Worm (Caenorhabditis elegans) whole organism, L4 larva: Measurements from ENCODE around the gene dmsr-12.

Source experiments
- D1046.2 ChIP-seq: fragments of 200-800 bp; sonication (Bioruptor generic); IDR thresholded peaks from 2 replicates; pipeline ENCODE4 v1.3.6; 2022; ENCODE audit warnings: missing genetic modification characterization, missing compliant biosample characterization
- R02D3.7 ChIP-seq: fragments of 150-350 bp; sonication (generic microtip); optimal IDR thresholded peaks from 3 replicates; lab custom pipeline; 2014; ENCODE audit warnings: missing biosample characterization, missing genetic modification characterization
- T26A8.4 ChIP-seq: fragments of 200-800 bp; sonication (Bioruptor generic); IDR thresholded peaks from 2 replicates; pipeline ENCODE4 v1.3.6; 2022; ENCODE audit warnings: missing genetic modification characterization, missing compliant biosample characterization
- Y105C5A.15 ChIP-seq: fragments of 200-800 bp; sonication (Bioruptor generic); IDR thresholded peaks from 2 replicates; pipeline ENCODE4 v1.3.6; 2022; ENCODE audit warnings: missing genetic modification characterization, missing compliant biosample characterization
- ZK546.5 ChIP-seq, 2 experiments: sonication (generic microtip); optimal IDR thresholded peaks; 2 replicates each; lab custom pipeline; 2017; ENCODE audit warnings: missing biosample characterization in 2 of 2, missing genetic modification characterization in 2 of 2
- aha-1 ChIP-seq: fragments of 150-350 bp; peaks from one replicate; lab custom pipeline; 2014; ENCODE audit warnings: missing biosample characterization, missing genetic modification characterization
- aly-2 ChIP-seq: sonication (generic microtip); optimal IDR thresholded peaks from 2 replicates; lab custom pipeline; 2018; ENCODE audit warnings: missing biosample characterization, missing genetic modification characterization
- arid-1 ChIP-seq: fragments of 200-800 bp; sonication (Bioruptor generic); conservative IDR thresholded peaks from 2 replicates; pipeline ENCODE4 v1.3.6; 2022; ENCODE audit warnings: missing genetic modification reagents, missing genetic modification characterization, missing compliant biosample characterization
- attf-4 ChIP-seq: sonication (generic microtip); optimal IDR thresholded peaks from 3 replicates; lab custom pipeline; 2017; ENCODE audit warnings: missing biosample characterization, missing genetic modification characterization
- ceh-20 ChIP-seq: fragments of 200-800 bp; sonication (Bioruptor generic); IDR thresholded peaks from 2 replicates; pipeline ENCODE4 v1.3.6; 2022; ENCODE audit warnings: missing genetic modification reagents, missing genetic modification characterization, missing compliant biosample characterization
- ceh-44 ChIP-seq: fragments of 200-800 bp; sonication (Bioruptor generic); IDR thresholded peaks from 2 replicates; pipeline ENCODE4 v1.3.6; 2022; ENCODE audit warnings: missing genetic modification reagents, missing genetic modification characterization, missing compliant biosample characterization
- ceh-62 ChIP-seq: sonication (generic microtip); optimal IDR thresholded peaks from 2 replicates; lab custom pipeline; 2017; ENCODE audit warnings: missing biosample characterization, missing genetic modification characterization
- ces-1 ChIP-seq: fragments of 150-350 bp; sonication (generic microtip); optimal IDR thresholded peaks from 4 replicates; lab custom pipeline; 2014; ENCODE audit warnings: missing biosample characterization, missing genetic modification reagents, missing genetic modification characterization
- ctbp-1 ChIP-seq: fragments of 200-800 bp; sonication (Bioruptor generic); IDR thresholded peaks from 2 replicates; pipeline ENCODE4 v1.3.6; 2022; ENCODE audit warnings: missing genetic modification reagents, missing genetic modification characterization, missing compliant biosample characterization
- daf-16 ChIP-seq, 3 experiments: sonication (generic microtip); optimal IDR thresholded peaks; 2 replicates each; lab custom pipeline; 2016 to 2017; ENCODE audit warnings: missing genetic modification characterization in 3 of 3, missing genetic modification reagents in 3 of 3, mild to moderate bottlenecking in 2 of 3, missing compliant biosample characterization in 2 of 3, missing biosample characterization in 1 of 3, moderate library complexity in 1 of 3
- duxl-1 ChIP-seq: sonication (generic microtip); optimal IDR thresholded peaks from 2 replicates; lab custom pipeline; 2016; ENCODE audit warnings: mild to moderate bottlenecking, missing genetic modification characterization, moderate library complexity, missing compliant biosample characterization; ENCODE audit not compliant: poor library complexity
- egl-27 ChIP-seq: sonication (generic microtip); optimal IDR thresholded peaks from 3 replicates; lab custom pipeline; 2017; ENCODE audit warnings: missing biosample characterization, missing genetic modification reagents, missing genetic modification characterization
- egl-43 ChIP-seq: fragments of 200-800 bp; sonication (Bioruptor generic); IDR thresholded peaks from 2 replicates; pipeline ENCODE4 v1.3.6; 2022; ENCODE audit warnings: missing genetic modification reagents, missing genetic modification characterization, missing compliant biosample characterization
- fos-1 ChIP-seq: fragments of 150-350 bp; optimal IDR thresholded peaks from 2 replicates; lab custom pipeline; 2014; ENCODE audit warnings: missing biosample characterization, missing genetic modification characterization
- gei-8 ChIP-seq: fragments of 200-800 bp; sonication (Bioruptor generic); optimal IDR thresholded peaks from 2 replicates; lab custom pipeline; 2018; ENCODE audit warnings: mild to moderate bottlenecking, missing genetic modification characterization, missing compliant biosample characterization
- hmg-1.1 ChIP-seq: fragments of 200-800 bp; sonication (Bioruptor generic); IDR thresholded peaks from 2 replicates; pipeline ENCODE4 v1.3.6; 2022; ENCODE audit warnings: missing genetic modification reagents, missing genetic modification characterization, missing compliant biosample characterization
- lim-7 ChIP-seq: fragments of 200-800 bp; sonication (Bioruptor generic); IDR thresholded peaks from 2 replicates; pipeline ENCODE4 v1.3.6; 2022; ENCODE audit warnings: missing genetic modification characterization, missing compliant biosample characterization
- lin-13 ChIP-seq: fragments of 150-350 bp; optimal IDR thresholded peaks from 2 replicates; lab custom pipeline; 2014; ENCODE audit warnings: missing biosample characterization, missing genetic modification reagents, missing genetic modification characterization
- lin-29 ChIP-seq: fragments of 200-800 bp; sonication (Bioruptor generic); IDR thresholded peaks from 2 replicates; pipeline ENCODE4 v1.3.6; 2022; ENCODE audit warnings: missing genetic modification reagents, missing genetic modification characterization, missing compliant biosample characterization
- madf-5 ChIP-seq, 2 experiments: fragments of 200-800 bp; sonication (Bioruptor generic); IDR thresholded peaks; 2 replicates each; pipeline ENCODE4 v1.3.6; 2022; ENCODE audit warnings: missing compliant biosample characterization in 2 of 2, missing genetic modification characterization in 2 of 2
- mep-1 ChIP-seq: fragments of 150-350 bp; sonication (generic microtip); optimal IDR thresholded peaks from 3 replicates; lab custom pipeline; 2014; ENCODE audit warnings: missing biosample characterization, missing genetic modification characterization
- nhr-111 ChIP-seq: fragments of 200-800 bp; sonication (Bioruptor generic); optimal IDR thresholded peaks from 2 replicates; lab custom pipeline; 2018; ENCODE audit warnings: mild to moderate bottlenecking, missing genetic modification characterization, missing compliant biosample characterization
- nhr-237 ChIP-seq: sonication (generic microtip); optimal IDR thresholded peaks from 2 replicates; lab custom pipeline; 2017; ENCODE audit warnings: missing biosample characterization, missing genetic modification characterization
- nhr-25 ChIP-seq: sonication (generic microtip); optimal IDR thresholded peaks from 2 replicates; lab custom pipeline; 2017; ENCODE audit warnings: missing genetic modification characterization, mild to moderate bottlenecking, missing compliant biosample characterization, antibody characterized with exemption, moderate library complexity, borderline replicate concordance; ENCODE audit not compliant: insufficient read depth
- nhr-28 ChIP-seq: fragments of 150-350 bp; optimal IDR thresholded peaks from 2 replicates; lab custom pipeline; 2014; ENCODE audit warnings: missing biosample characterization, missing genetic modification characterization
- nhr-41 ChIP-seq: fragments of 200-800 bp; sonication (Bioruptor generic); IDR thresholded peaks from 2 replicates; pipeline ENCODE4 v1.3.6; 2022; ENCODE audit warnings: missing genetic modification reagents, missing genetic modification characterization, missing compliant biosample characterization
- nhr-6 ChIP-seq: fragments of 150-350 bp; optimal IDR thresholded peaks from 2 replicates; lab custom pipeline; 2014; ENCODE audit warnings: missing biosample characterization, missing genetic modification characterization
- nhr-77 ChIP-seq: fragments of 150-350 bp; optimal IDR thresholded peaks from 2 replicates; lab custom pipeline; 2014; ENCODE audit warnings: missing biosample characterization, missing genetic modification characterization
- pha-4 ChIP-seq, 2 experiments: fragments of 150-350 bp in 1 of 2; fragments of 200-800 bp in 1 of 2; sonication (Bioruptor generic) in 1 of 2; IDR thresholded peaks in 1 of 2; optimal IDR thresholded peaks in 1 of 2; 2 replicates each; pipeline versions ENCODE4 v1.3.6 to Lab custom; 2014 to 2022; ENCODE audit warnings: missing genetic modification characterization in 2 of 2, missing genetic modification reagents in 2 of 2, missing biosample characterization in 1 of 2, missing compliant biosample characterization in 1 of 2
- pqm-1 ChIP-seq: sonication (generic microtip); optimal IDR thresholded peaks from 2 replicates; lab custom pipeline; 2017; ENCODE audit warnings: missing biosample characterization, missing genetic modification characterization
- rbr-2 ChIP-seq: sonication (generic microtip); optimal IDR thresholded peaks from 2 replicates; lab custom pipeline; 2016; ENCODE audit warnings: missing genotype, missing genetic modification characterization, missing compliant biosample characterization
- sdz-12 ChIP-seq: fragments of 200-800 bp; sonication (Bioruptor generic); optimal IDR thresholded peaks from 2 replicates; lab custom pipeline; 2018; ENCODE audit warnings: mild to moderate bottlenecking, missing genetic modification characterization, missing compliant biosample characterization
- snpc-1.2 ChIP-seq: fragments of 200-800 bp; sonication (Bioruptor generic); IDR thresholded peaks from 2 replicates; pipeline ENCODE4 v1.3.6; 2022; ENCODE audit warnings: missing genetic modification reagents, missing genetic modification characterization, missing compliant biosample characterization
- spr-3 ChIP-seq: fragments of 200-800 bp; sonication (Bioruptor generic); optimal IDR thresholded peaks from 2 replicates; lab custom pipeline; 2018; ENCODE audit warnings: mild to moderate bottlenecking, missing genetic modification characterization, missing compliant biosample characterization
- tra-1 ChIP-seq: fragments of 200-800 bp; sonication (Bioruptor generic); IDR thresholded peaks from 2 replicates; pipeline ENCODE4 v1.3.6; 2022; ENCODE audit warnings: missing genetic modification reagents, missing genetic modification characterization, missing compliant biosample characterization
- unc-130 ChIP-seq: sonication (generic microtip); optimal IDR thresholded peaks from 2 replicates; lab custom pipeline; 2016; ENCODE audit warnings: missing genetic modification reagents, missing genetic modification characterization, missing compliant biosample characterization
- zag-1 ChIP-seq: fragments of 150-350 bp; optimal IDR thresholded peaks from 2 replicates; lab custom pipeline; 2014; ENCODE audit warnings: missing biosample characterization, missing genetic modification characterization
- zfp-2 ChIP-seq: sonication (generic microtip); optimal IDR thresholded peaks from 2 replicates; lab custom pipeline; 2016; ENCODE audit warnings: mild to moderate bottlenecking, missing genetic modification characterization, missing compliant biosample characterization
- zfp-3 ChIP-seq: fragments of 200-800 bp; sonication (Bioruptor generic); conservative IDR thresholded peaks from 2 replicates; pipeline ENCODE4 v1.3.6; 2022; ENCODE audit warnings: missing genetic modification reagents, missing genetic modification characterization, missing compliant biosample characterization

Gene dmsr-12

DNA sequence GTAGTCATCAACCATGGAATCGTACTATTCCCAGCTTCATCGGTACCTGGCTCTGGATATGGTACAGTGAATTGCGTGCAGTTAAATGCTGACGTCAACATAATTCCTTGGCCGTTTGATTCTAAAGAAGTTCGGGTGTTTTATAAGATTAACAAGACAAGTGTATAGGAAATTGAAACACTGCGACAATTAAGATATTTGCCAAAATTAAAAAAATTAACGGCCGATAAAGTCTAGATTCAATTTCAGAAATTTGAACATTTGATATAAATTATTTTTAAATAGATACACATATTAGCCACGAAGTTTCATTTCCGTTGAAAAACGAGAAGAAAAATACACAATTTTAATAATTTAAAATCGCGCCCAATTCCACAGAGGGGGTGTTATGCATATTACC, at the start of gene dmsr-12:
Gene dmsr-12 (minus strand): TSS at position 101 of the 400 bp plus-strand sequence.
- TF ChIP-seq T26A8.4 (GFP tag; lab: Robert Waterston, UW) (no peak), duxl-1 (no peak), ctbp-1 (GFP tag; lab: Robert Waterston, UW) (no peak), arid-1 (no peak)

DNA sequence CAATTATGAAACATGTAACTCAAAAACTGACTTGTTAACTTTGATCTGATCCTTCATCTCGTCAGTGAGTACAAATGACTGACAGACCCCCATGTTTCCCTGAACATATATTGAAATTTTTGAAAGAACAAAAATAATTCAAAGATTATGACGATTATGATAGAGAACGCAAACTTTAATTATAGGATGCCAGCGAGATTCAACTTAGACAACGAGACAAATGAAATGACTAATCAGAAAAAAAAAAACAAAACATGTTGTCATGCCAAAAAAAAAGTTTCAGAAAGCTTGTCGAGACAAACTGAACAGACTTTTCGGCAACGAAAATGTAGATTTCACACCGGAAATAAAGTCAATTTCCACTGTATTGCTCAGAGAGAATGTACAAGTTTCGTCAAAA, 48.5 kb upstream of the dmsr-12 start, which contains the start of gene gpa-10:
Gene gpa-10 (minus strand): TSS at position 101 of the 400 bp plus-strand sequence.
- TF ChIP-seq ceh-20 (GFP tag; lab: Robert Waterston, UW) (no peak), D1046.2 (GFP tag; lab: Robert Waterston, UW) (no peak), mep-1 (tag; lab: Kevin White, UChicago) (no peak), zfp-3 (no peak), gei-8 (GFP tag; lab: Kevin White, UChicago) (no peak)

DNA sequence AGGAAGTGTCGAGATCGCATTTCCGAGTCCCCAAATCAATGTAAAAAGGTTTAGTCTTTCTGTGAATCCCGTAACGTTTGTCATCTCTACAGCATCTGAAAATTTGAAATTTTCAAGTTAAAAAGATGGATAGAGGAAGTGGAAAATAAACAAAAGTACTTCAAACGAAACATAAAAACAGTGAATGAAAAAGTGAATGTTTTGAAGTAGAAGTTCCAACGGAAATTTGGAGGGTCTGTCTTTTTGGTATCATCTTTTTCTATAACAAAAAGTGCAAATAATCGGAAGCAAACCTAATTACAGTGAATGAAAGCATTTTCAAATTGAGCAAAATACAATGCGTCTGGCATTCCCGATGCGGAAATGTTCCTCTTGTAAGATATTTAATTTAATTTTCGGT, 40.3 kb upstream of the dmsr-12 start, which contains the start of gene lgc-54:
Gene lgc-54 (minus strand): TSS at position 101 of the 400 bp plus-strand sequence.
- TF ChIP-seq spr-3 (GFP tag; lab: Kevin White, UChicago) (no peak), aha-1 (tag; lab: Kevin White, UChicago) (peak; percentile 82)

DNA sequence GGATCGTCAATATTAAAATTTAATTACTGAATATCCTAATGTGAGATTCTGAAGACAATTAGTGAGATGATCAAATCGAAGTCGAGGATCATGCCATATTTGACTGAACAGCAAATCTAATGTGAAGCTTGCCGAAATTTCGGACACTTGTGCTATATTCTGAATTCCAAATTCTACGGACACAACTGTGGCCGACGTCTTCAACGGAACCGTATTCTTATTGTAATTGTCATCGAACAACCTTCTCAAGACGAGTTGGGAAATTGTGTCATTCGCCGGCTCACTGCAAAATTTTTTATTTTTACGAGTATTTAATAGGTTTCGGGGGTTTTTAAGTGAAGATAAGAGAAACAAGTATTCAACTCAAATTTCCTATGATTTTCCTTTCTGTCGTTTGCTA, 36.2 kb upstream of the dmsr-12 start, which contains the start of gene T15B7.1:
Gene T15B7.1 (plus strand): TSS at position 301 of the 400 bp plus-strand sequence.
- TF ChIP-seq nhr-237 (no peak), aly-2 (no peak), ceh-62 (tag; lab: Kevin White, UChicago) (no peak), pha-4 (GFP tag; IDR thresholded peaks at IDR 0.05; lab: Robert Waterston, UW) (no peak), pha-4 (tag; optimal IDR thresholded peaks at IDR 0.05; lab: Kevin White, UChicago) (no peak), fos-1 (no peak), nhr-28 (tag; lab: Kevin White, UChicago) (no peak), ceh-20 (GFP tag; lab: Robert Waterston, UW) (no peak), egl-43 (GFP tag; lab: Robert Waterston, UW) (no peak), duxl-1 (no peak), ZK546.5 (tag; optimal IDR thresholded peaks at IDR 0.05; lab: Kevin White, UChicago) (no peak)

DNA sequence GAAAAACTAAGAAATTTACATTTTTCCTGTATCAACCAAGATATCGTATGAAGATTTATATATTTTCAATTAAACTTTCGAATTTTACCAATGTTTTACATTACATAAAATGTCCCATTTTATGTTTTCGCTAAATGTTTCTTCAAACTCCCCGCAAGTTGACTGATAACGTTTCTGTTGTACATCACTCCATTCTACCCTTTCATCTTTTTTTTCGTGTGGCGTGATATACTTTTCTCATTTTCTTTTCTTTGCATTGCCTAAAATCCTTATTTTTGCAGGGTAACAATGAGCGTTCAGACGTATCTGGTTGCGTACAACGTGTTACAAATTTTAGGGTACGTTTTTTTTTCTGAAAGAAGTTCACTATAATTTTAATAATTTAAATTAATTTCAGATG, 32.8 kb upstream of the dmsr-12 start, which contains the start of gene hpo-8:
Gene hpo-8 (plus strand): TSS at position 282 of the 400 bp plus-strand sequence.
- TF ChIP-seq unc-130 (GFP tag; lab: Kevin White, UChicago) (no peak), nhr-6 (tag; lab: Kevin White, UChicago) (no peak), aly-2 (no peak), daf-16 (GFP tag; optimal IDR thresholded peaks at IDR 0.05; lab: Kevin White, UChicago) (no peak), daf-16 (tag; optimal IDR thresholded peaks at IDR 0.05; lab: Kevin White, UChicago) (peak; percentile 7), nhr-41 (GFP tag; lab: Robert Waterston, UW) (no peak), sdz-12 (GFP tag; lab: Kevin White, UChicago) (no peak), fos-1 (no peak), pqm-1 (tag; lab: Kevin White, UChicago) (peak; percentile 38), lim-7 (GFP tag; lab: Robert Waterston, UW) (no peak), egl-27 (tag; lab: Kevin White, UChicago) (no peak), zag-1 (tag; lab: Kevin White, UChicago) (no peak), hmg-1.1 (GFP tag; lab: Robert Waterston, UW) (no peak), tra-1 (GFP tag; lab: Robert Waterston, UW) (no peak), zfp-2 (tag; lab: Kevin White, UChicago) (no peak), lin-13 (GFP tag; lab: Kevin White, UChicago) (no peak), ces-1 (no peak), lin-29 (no peak), Y105C5A.15 (GFP tag; lab: Robert Waterston, UW) (no peak), nhr-111 (no peak), nhr-77 (tag; lab: Kevin White, UChicago) (peak; percentile 37), nhr-28 (tag; lab: Kevin White, UChicago) (peak; percentile 56), nhr-25 (tag; lab: Kevin White, UChicago) (no peak), ceh-44 (GFP tag; lab: Robert Waterston, UW) (no peak), madf-5 (GFP tag; IDR thresholded peaks at IDR 0.05; lab: Robert Waterston, UW) (no peak), snpc-1.2 (GFP tag; lab: Robert Waterston, UW) (no peak), attf-4 (no peak), R02D3.7 (tag; lab: Kevin White, UChicago) (no peak), rbr-2 (no peak)
